Worm (Caenorhabditis elegans): ENCODE results near the gene twk-7.

The twk-7 gene

ce11 chrIII:8653457-8653856 lies 9.9 kb upstream of the twk-7 start (continued):
- TF ChIP-seq F26F4.8 (GFP tag; conservative IDR thresholded peaks at IDR 0.05), result 0 out of 2 replicates have a peak, but pooled peaks have one; percentile 36
- TF ChIP-seq ztf-11 (tag; optimal IDR thresholded peaks at IDR 0.05), result no peak

- no peak for TF ChIP-seq zip-2 (tag; optimal IDR thresholded peaks at IDR 0.05)
- TF ChIP-seq snpc-1.2 (GFP tag; IDR thresholded peaks at IDR 0.05), result peak; percentile 72
- no peak for TF ChIP-seq nhr-48 (tag; optimal IDR thresholded peaks at IDR 0.05)
- no peak for TF ChIP-seq tag-97 (GFP tag; IDR thresholded peaks at IDR 0.05)
- TF ChIP-seq pha-4 (GFP tag; IDR thresholded peaks at IDR 0.05), result no peak; the same call in 1 of the 2 replicates
- no peak for TF ChIP-seq pha-4 (tag; optimal IDR thresholded peaks at IDR 0.05)
- no peak for TF ChIP-seq ceh-28 (tag; optimal IDR thresholded peaks at IDR 0.05)
- no peak for TF ChIP-seq gei-8 (GFP tag; optimal IDR thresholded peaks at IDR 0.05)
- TF ChIP-seq daf-8 (GFP tag; IDR thresholded peaks at IDR 0.05), result no peak
- no peak for TF ChIP-seq spr-3 (GFP tag; optimal IDR thresholded peaks at IDR 0.05)
- TF ChIP-seq daf-16 (GFP tag; optimal IDR thresholded peaks at IDR 0.05), result peak in 1 of 2 experiments; percentile 37
- peak; percentile 26 for TF ChIP-seq daf-16 (tag; optimal IDR thresholded peaks at IDR 0.05)
- peak; percentile 14 for TF ChIP-seq hlh-11 (tag; optimal IDR thresholded peaks at IDR 0.05)
- no peak for TF ChIP-seq D1046.2 (GFP tag; IDR thresholded peaks at IDR 0.05)
- peak; percentile 74; the same call in 1 of the 2 replicates for TF ChIP-seq dmd-8 (GFP tag; IDR thresholded peaks at IDR 0.05)
- no peak for TF ChIP-seq F44E2.7 (GFP tag; IDR thresholded peaks at IDR 0.05)
- no peak for TF ChIP-seq zip-11 (GFP tag; IDR thresholded peaks at IDR 0.05)
- no peak for TF ChIP-seq nhr-111 (GFP tag; optimal IDR thresholded peaks at IDR 0.05)
- no peak for TF ChIP-seq set-16 (GFP tag; IDR thresholded peaks at IDR 0.05)
- peak; percentile 31 for TF ChIP-seq duxl-1 (tag; optimal IDR thresholded peaks at IDR 0.05; ENCODE audit: poor library complexity)
- no peak for TF ChIP-seq egl-27 (tag; optimal IDR thresholded peaks at IDR 0.05)
- no peak for TF ChIP-seq lin-29 (GFP tag; IDR thresholded peaks at IDR 0.05)
- 0 out of 2 replicates have a peak, but pooled peaks have one; percentile 54 for TF ChIP-seq saeg-2 (GFP tag; IDR thresholded peaks at IDR 0.05)
- TF ChIP-seq dpl-1 (GFP tag; optimal IDR thresholded peaks at IDR 0.05), result no peak
- TF ChIP-seq tra-1 (GFP tag; IDR thresholded peaks at IDR 0.05), result no peak
- no peak for TF ChIP-seq ZK337.2 (GFP tag; IDR thresholded peaks at IDR 0.05)
- TF ChIP-seq egl-43 (GFP tag; IDR thresholded peaks at IDR 0.05), result peak; percentile 80
- TF ChIP-seq lsy-2 (tag; optimal IDR thresholded peaks at IDR 0.05), result peak in 1 of 2 experiments; percentile 42
- TF ChIP-seq ceh-62 (tag; optimal IDR thresholded peaks at IDR 0.05), result no peak
- TF ChIP-seq ceh-82 (tag; optimal IDR thresholded peaks at IDR 0.05), result no peak
- no peak for TF ChIP-seq ZK546.5 (tag; optimal IDR thresholded peaks at IDR 0.05)
- peak in 1 of 2 experiments; percentile 92 for TF ChIP-seq unc-62 (GFP tag; optimal IDR thresholded peaks at IDR 0.05 in 1 of 2)
- no peak for TF ChIP-seq unc-62 (tag; optimal IDR thresholded peaks at IDR 0.05)
- TF ChIP-seq zfp-2 (tag; optimal IDR thresholded peaks at IDR 0.05), result no peak
- TF ChIP-seq lin-39 (tag; optimal IDR thresholded peaks at IDR 0.05), result no peak
- peak; percentile 71 for TF ChIP-seq mes-2 (tag; optimal IDR thresholded peaks at IDR 0.05; ENCODE audit: poor library complexity, severe bottlenecking)
- no peak for TF ChIP-seq nhr-41 (GFP tag; IDR thresholded peaks at IDR 0.05)
- peak; percentile 5 for TF ChIP-seq aly-2 (tag; optimal IDR thresholded peaks at IDR 0.05)
- TF ChIP-seq nhr-25 (tag; optimal IDR thresholded peaks at IDR 0.05; ENCODE audit: borderline replicate concordance, insufficient read depth), result no peak
- no peak for TF ChIP-seq nhr-6 (tag; optimal IDR thresholded peaks at IDR 0.05)
- peak; percentile 71 for TF ChIP-seq lim-7 (GFP tag; IDR thresholded peaks at IDR 0.05)
- no peak for TF ChIP-seq hlh-30 (tag; optimal IDR thresholded peaks at IDR 0.05; ENCODE audit: insufficient read depth)
- 0 out of 2 replicates have a peak, but pooled peaks have one; percentile 57 for TF ChIP-seq php-3 (GFP tag; IDR thresholded peaks at IDR 0.05)
- TF ChIP-seq aha-1 (tag), result peak; percentile 97
- peak; percentile 47 for TF ChIP-seq rbr-2 (tag; optimal IDR thresholded peaks at IDR 0.05)
- peak; percentile 20 for TF ChIP-seq dve-1 (tag; optimal IDR thresholded peaks at IDR 0.05; ENCODE audit: insufficient read depth)
- TF ChIP-seq nhr-10 (tag; optimal IDR thresholded peaks at IDR 0.05), result no peak
- TF ChIP-seq lin-13 (GFP tag; optimal IDR thresholded peaks at IDR 0.05), result peak; percentile 47
Observed at ce11 chrIII:8652922-8653321, 9.4 kb upstream of the twk-7 start.
